Fruit fly (Drosophila melanogaster): ENCODE measurements around the gene Kap3.
A peak's percentile ranks its signal among the peaks of the same experiment; 100 is the strongest.

DNA sequence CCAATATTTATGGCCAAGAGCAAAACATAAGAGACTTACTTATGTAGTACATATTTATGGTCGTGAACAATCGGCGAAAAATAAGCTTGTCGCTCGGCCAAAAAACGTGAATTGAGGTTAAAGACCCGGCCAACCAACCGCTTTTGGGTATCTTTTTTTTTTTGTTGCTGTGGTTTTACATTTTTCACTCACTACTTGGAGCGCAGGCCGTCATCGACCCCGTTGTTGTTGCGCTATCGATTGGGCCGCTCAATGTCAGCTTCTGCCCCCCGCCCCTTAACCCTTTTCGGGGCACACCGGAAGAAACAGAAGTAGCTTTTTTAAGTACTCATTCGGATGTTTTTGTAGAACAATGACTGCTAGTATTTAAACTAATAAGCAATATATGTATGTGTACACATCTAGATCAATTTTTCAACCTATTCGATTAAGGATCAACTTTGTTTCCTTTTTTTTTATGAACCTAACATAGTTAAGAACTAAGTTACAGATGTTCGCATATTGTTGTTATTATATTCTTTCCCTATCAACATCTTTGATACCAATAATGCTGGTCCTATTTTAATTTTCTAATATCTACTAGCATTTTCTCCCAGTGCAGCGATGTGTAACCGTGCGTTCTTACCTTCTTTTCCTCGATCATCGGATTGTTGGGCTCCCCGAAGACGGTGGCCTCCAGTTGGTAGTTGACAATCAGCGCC is 1.7 kb downstream of the Kap3 start:
- TF ChIP-seq Myc (optimal IDR thresholded peaks at IDR 0.05) (no peak), usp (GFP tag; optimal IDR thresholded peaks at IDR 0.05) (no peak), brk (GFP tag; optimal IDR thresholded peaks at IDR 0.05) (no peak), foxo (GFP tag; optimal IDR thresholded peaks at IDR 0.05) (peak in 1 of 2 experiments; percentile 85)
